Worm (Caenorhabditis elegans) whole organism, late embryonic: Measurements from ENCODE around the gene frh-1.
A peak's percentile ranks its signal among the peaks of the same experiment; 100 is the strongest.

ENCODE experiments used
- T23F11.4 ChIP-seq: fragments of 200-800 bp; sonication (Bioruptor generic); optimal IDR thresholded peaks from 2 replicates; lab custom pipeline; 2018; ENCODE audit warnings: mild to moderate bottlenecking, missing genetic modification characterization, missing compliant biosample characterization
- Y22D7AL.16 ChIP-seq: sonication (generic microtip); optimal IDR thresholded peaks from 2 replicates; lab custom pipeline; 2016; ENCODE audit warnings: missing genetic modification characterization, missing compliant biosample characterization
- ceh-14 ChIP-seq: sonication (generic microtip); optimal IDR thresholded peaks from 2 replicates; lab custom pipeline; 2016; ENCODE audit warnings: missing genotype, missing genetic modification characterization, missing compliant biosample characterization
- ceh-19 ChIP-seq: fragments of 200-800 bp; sonication (Bioruptor generic); optimal IDR thresholded peaks from 2 replicates; lab custom pipeline; 2018; ENCODE audit warnings: mild to moderate bottlenecking, missing genetic modification characterization, missing compliant biosample characterization
- ceh-2 ChIP-seq: sonication (generic microtip); optimal IDR thresholded peaks from 2 replicates; lab custom pipeline; 2016; ENCODE audit warnings: missing genotype, missing genetic modification characterization, missing compliant biosample characterization
- ceh-22 ChIP-seq: sonication (generic microtip); optimal IDR thresholded peaks from 2 replicates; lab custom pipeline; 2017; ENCODE audit warnings: missing biosample characterization, missing genetic modification characterization
- ceh-24 ChIP-seq: sonication (generic microtip); optimal IDR thresholded peaks from 2 replicates; lab custom pipeline; 2016; ENCODE audit warnings: mild to moderate bottlenecking, missing genetic modification characterization, missing compliant biosample characterization
- ceh-31 ChIP-seq: sonication (generic microtip); optimal IDR thresholded peaks from 2 replicates; lab custom pipeline; 2016; ENCODE audit warnings: missing genetic modification characterization, missing compliant biosample characterization
- ceh-34 ChIP-seq: sonication (generic microtip); optimal IDR thresholded peaks from 2 replicates; lab custom pipeline; 2016; ENCODE audit warnings: mild to moderate bottlenecking, missing genetic modification characterization, missing compliant biosample characterization
- ceh-45 ChIP-seq: fragments of 200-800 bp; sonication (Bioruptor generic); IDR thresholded peaks from 2 replicates; pipeline ENCODE4 v1.3.6; 2022; ENCODE audit warnings: missing genetic modification reagents, missing genetic modification characterization, missing compliant biosample characterization
- ceh-9 ChIP-seq: sonication (generic microtip); optimal IDR thresholded peaks from 2 replicates; lab custom pipeline; 2016; ENCODE audit warnings: mild to moderate bottlenecking, missing genetic modification characterization, inconsistent platforms, missing compliant biosample characterization
- dmd-4 ChIP-seq: sonication (generic microtip); optimal IDR thresholded peaks from 2 replicates; lab custom pipeline; 2016; ENCODE audit warnings: borderline replicate concordance, missing genetic modification characterization, missing compliant biosample characterization
- elt-2 ChIP-seq: sonication (generic microtip); optimal IDR thresholded peaks from 2 replicates; lab custom pipeline; 2016; ENCODE audit warnings: missing genetic modification reagents, missing genetic modification characterization, missing compliant biosample characterization
- ets-4 ChIP-seq: sonication (generic microtip); optimal IDR thresholded peaks from 2 replicates; lab custom pipeline; 2016; ENCODE audit warnings: missing genetic modification characterization, missing compliant biosample characterization
- fax-1 ChIP-seq: sonication (generic microtip); optimal IDR thresholded peaks from 2 replicates; lab custom pipeline; 2016; ENCODE audit warnings: missing genotype, missing genetic modification characterization, missing compliant biosample characterization
- hlh-15 ChIP-seq: sonication (generic microtip); optimal IDR thresholded peaks from 2 replicates; lab custom pipeline; 2016; ENCODE audit warnings: missing genetic modification characterization, missing compliant biosample characterization
- hlh-8 ChIP-seq: sonication (generic microtip); optimal IDR thresholded peaks from 2 replicates; lab custom pipeline; 2016; ENCODE audit warnings: missing genotype, missing genetic modification characterization, missing compliant biosample characterization
- lim-6 ChIP-seq: sonication (generic microtip); optimal IDR thresholded peaks from 2 replicates; lab custom pipeline; 2016; ENCODE audit warnings: missing genetic modification characterization, missing compliant biosample characterization
- madf-2 ChIP-seq: sonication (generic microtip); optimal IDR thresholded peaks from 2 replicates; lab custom pipeline; 2017; ENCODE audit warnings: missing genetic modification characterization, missing compliant biosample characterization
- odd-2 ChIP-seq: sonication (generic microtip); optimal IDR thresholded peaks from 2 replicates; lab custom pipeline; 2017; ENCODE audit warnings: antibody characterized with exemption, mild to moderate bottlenecking, missing genetic modification characterization, missing compliant biosample characterization
- pag-3 ChIP-seq: sonication (generic microtip); optimal IDR thresholded peaks from 2 replicates; lab custom pipeline; 2016; ENCODE audit warnings: missing compliant biosample characterization, missing genetic modification characterization, borderline replicate concordance
- pat-9 ChIP-seq: fragments of 200-800 bp; sonication (Bioruptor generic); optimal IDR thresholded peaks from 2 replicates; lab custom pipeline; 2018; ENCODE audit warnings: mild to moderate bottlenecking, missing genetic modification characterization, moderate library complexity, missing compliant biosample characterization
- pax-1 ChIP-seq: fragments of 150-350 bp; optimal IDR thresholded peaks from 2 replicates; lab custom pipeline; 2014; ENCODE audit warnings: missing biosample characterization, missing genetic modification characterization
- pha-4 ChIP-seq: fragments of 150-350 bp; optimal IDR thresholded peaks from 2 replicates; lab custom pipeline; 2018; ENCODE audit warnings: missing biosample characterization, missing genetic modification reagents, missing genetic modification characterization
- pros-1 ChIP-seq: fragments of 150-350 bp; optimal IDR thresholded peaks from 2 replicates; lab custom pipeline; 2014; ENCODE audit warnings: missing biosample characterization, missing genetic modification reagents, missing genetic modification characterization
- ref-2 ChIP-seq: sonication (generic microtip); optimal IDR thresholded peaks from 2 replicates; lab custom pipeline; 2016; ENCODE audit warnings: missing genetic modification characterization, missing compliant biosample characterization
- sdc-2 ChIP-seq: sonication (generic microtip); optimal IDR thresholded peaks from 2 replicates; lab custom pipeline; 2016; ENCODE audit warnings: missing genotype, missing genetic modification characterization, missing compliant biosample characterization
- syd-9 ChIP-seq: sonication (generic microtip); optimal IDR thresholded peaks from 2 replicates; lab custom pipeline; 2016; ENCODE audit warnings: mild to moderate bottlenecking, missing genetic modification characterization, moderate library complexity, missing compliant biosample characterization
- tbx-2 ChIP-seq: sonication (generic microtip); optimal IDR thresholded peaks from 2 replicates; lab custom pipeline; 2016; ENCODE audit warnings: missing genetic modification characterization, missing compliant biosample characterization
- unc-42 ChIP-seq: sonication (generic microtip); optimal IDR thresholded peaks from 2 replicates; lab custom pipeline; 2016; ENCODE audit warnings: missing genotype, missing genetic modification characterization, missing compliant biosample characterization
- unc-55 ChIP-seq: sonication (generic microtip); optimal IDR thresholded peaks from 2 replicates; lab custom pipeline; 2017; ENCODE audit warnings: missing biosample characterization, missing genetic modification reagents, missing genetic modification characterization
- unc-86 ChIP-seq: sonication (generic microtip); optimal IDR thresholded peaks from 2 replicates; lab custom pipeline; 2016; ENCODE audit warnings: missing genetic modification characterization, missing compliant biosample characterization
- zip-5 ChIP-seq: sonication (generic microtip); optimal IDR thresholded peaks from 2 replicates; lab custom pipeline; 2016; ENCODE audit warnings: missing genetic modification characterization, missing compliant biosample characterization

Gene frh-1

DNA sequence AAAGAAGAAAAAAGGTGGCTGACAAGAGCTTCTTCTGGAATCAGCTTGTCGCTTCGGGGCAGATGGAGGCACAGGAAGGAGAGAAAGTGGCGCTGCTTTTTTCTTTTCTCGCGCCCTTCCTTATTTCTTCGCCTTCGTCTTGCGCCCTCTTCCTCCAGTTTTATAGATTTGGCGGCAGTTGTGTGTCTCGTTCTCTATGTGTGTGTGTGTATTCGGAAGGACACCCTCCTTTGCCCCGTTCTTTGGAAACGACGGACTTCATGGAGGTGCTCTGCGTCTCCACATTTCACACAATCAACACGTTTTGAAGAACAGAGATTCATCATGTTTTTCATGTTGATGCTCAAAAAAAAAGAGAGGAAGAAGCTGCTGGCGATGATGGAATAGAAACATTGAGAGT lies 31.5 kb downstream of the frh-1 start:
- TF ChIP-seq ceh-19 (GFP tag; lab: Kevin White, UChicago) (peak; percentile 50), ceh-34 (no peak), ceh-9 (no peak), pax-1 (tag; lab: Kevin White, UChicago) (no peak), ref-2 (no peak)
- TF ChIP-seq, all 69 proteins: peak for 1

DNA sequence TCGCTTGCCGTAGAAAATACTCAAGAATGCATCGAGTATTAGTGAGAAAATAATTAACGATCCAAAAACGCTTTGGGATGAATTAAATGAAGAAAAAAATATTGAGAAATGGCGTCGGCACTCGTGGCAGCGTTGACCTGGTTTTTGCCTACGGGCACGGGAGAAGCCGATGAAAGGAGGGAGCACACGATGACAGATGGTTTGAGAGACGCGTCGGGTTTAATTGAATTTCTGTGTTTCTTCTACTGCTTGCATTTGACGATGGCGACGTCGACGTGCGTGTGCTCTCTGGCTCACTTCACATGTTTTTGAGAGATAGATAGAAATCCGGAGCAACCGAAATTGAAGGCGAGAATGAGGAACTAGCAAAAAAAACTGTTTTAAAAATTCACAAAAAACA lies 33.4 kb downstream of the frh-1 start:
- TF ChIP-seq ceh-31 (tag; lab: Kevin White, UChicago) (peak; percentile 7), pag-3 (tag; lab: Kevin White, UChicago) (no peak), unc-42 (peak; percentile 90)
- TF ChIP-seq, all 69 proteins: peak for 2

DNA sequence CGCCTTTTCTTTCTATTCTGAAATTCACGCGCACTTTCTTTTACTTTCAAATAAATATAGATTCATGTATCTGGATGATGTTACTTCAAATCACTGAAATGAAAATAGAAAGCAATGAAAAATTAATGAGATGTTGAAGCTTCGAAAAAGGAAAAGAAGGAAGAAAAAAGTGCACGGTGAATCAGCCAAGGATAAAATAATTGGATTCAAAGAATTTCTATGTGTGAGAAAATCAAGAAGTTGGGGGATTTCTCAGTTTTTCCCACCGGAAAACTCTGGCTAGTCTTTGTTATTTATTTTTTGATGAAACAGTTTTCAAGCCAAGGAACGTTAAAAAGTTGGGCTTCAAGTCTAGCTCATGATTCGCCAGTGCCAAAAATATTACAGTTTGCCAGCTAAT lies 34.5 kb downstream of the frh-1 start:
- TF ChIP-seq pros-1 (no peak), hlh-8 (tag; lab: Kevin White, UChicago) (no peak), tbx-2 (tag; lab: Kevin White, UChicago) (no peak), Y22D7AL.16 (tag; lab: Kevin White, UChicago) (no peak), odd-2 (tag; lab: Kevin White, UChicago) (no peak), ceh-2 (tag; lab: Kevin White, UChicago) (no peak), ceh-14 (no peak), ets-4 (tag; lab: Kevin White, UChicago) (no peak)

ce11 chrII:5952214-5952613 lies 35.0 kb downstream of the frh-1 start:
- TF ChIP-seq syd-9 (tag; lab: Kevin White, UChicago) (no peak), pat-9 (tag; lab: Kevin White, UChicago) (no peak), unc-86 (tag; lab: Kevin White, UChicago) (no peak), elt-2 (tag; lab: Kevin White, UChicago) (no peak), odd-2 (tag; lab: Kevin White, UChicago) (no peak), ceh-14 (no peak), fax-1 (no peak)

ce11 chrII:5955638-5956167 lies 38.5 kb downstream of the frh-1 start:
- TF ChIP-seq unc-55 (GFP tag; lab: Kevin White, UChicago): peak; percentile 37
- no peak for TF ChIP-seq sdc-2 (tag; lab: Kevin White, UChicago)
- peak; percentile 27 for TF ChIP-seq unc-42
- peak; percentile 12 for TF ChIP-seq ceh-14
- TF ChIP-seq T23F11.4: no peak
- TF ChIP-seq ceh-24 (tag; lab: Kevin White, UChicago): no peak
- no peak for TF ChIP-seq madf-2 (tag; lab: Kevin White, UChicago)
- no peak for TF ChIP-seq ceh-45 (GFP tag; lab: Robert Waterston, UW)
- TF ChIP-seq hlh-15 (tag; lab: Kevin White, UChicago): no peak
- TF ChIP-seq pha-4 (tag; lab: Kevin White, UChicago): no peak
- TF ChIP-seq zip-5 (tag; lab: Kevin White, UChicago): no peak
- no peak for TF ChIP-seq dmd-4 (tag; lab: Kevin White, UChicago)

- no peak for TF ChIP-seq pha-4 (tag; lab: Kevin White, UChicago)
- TF ChIP-seq ceh-24 (tag; lab: Kevin White, UChicago): no peak
- TF ChIP-seq ceh-22 (tag; lab: Kevin White, UChicago): no peak
- no peak for TF ChIP-seq lim-6
Observed at ce11 chrII:5956583-5956982, 39.4 kb downstream of the frh-1 start, which contains the start of gene casy-1. Gene casy-1, minus strand, starts transcription at chrII:5956683.
